Fruit fly (Drosophila melanogaster) whole organism, wandering third instar larva: ENCODE data around the gene CG12448.

Experiments
- CrebA ChIP-seq: fragments of 200-800 bp; sonication (Bioruptor generic); optimal IDR thresholded peaks from 2 replicates; lab custom pipeline; 2016; ENCODE audit warnings: missing biosample characterization, mild to moderate bottlenecking, missing genetic modification characterization, borderline replicate concordance
- psq ChIP-seq: fragments of 200-800 bp; sonication (Bioruptor generic); optimal IDR thresholded peaks from 3 replicates; lab custom pipeline; 2017; ENCODE audit warnings: missing biosample characterization, mild to moderate bottlenecking, missing genetic modification characterization, moderate library complexity
- usp ChIP-seq: fragments of >200 bp; optimal IDR thresholded peaks from 2 replicates; lab custom pipeline; 2017; ENCODE audit warnings: missing biosample characterization, missing genetic modification characterization

DNA sequence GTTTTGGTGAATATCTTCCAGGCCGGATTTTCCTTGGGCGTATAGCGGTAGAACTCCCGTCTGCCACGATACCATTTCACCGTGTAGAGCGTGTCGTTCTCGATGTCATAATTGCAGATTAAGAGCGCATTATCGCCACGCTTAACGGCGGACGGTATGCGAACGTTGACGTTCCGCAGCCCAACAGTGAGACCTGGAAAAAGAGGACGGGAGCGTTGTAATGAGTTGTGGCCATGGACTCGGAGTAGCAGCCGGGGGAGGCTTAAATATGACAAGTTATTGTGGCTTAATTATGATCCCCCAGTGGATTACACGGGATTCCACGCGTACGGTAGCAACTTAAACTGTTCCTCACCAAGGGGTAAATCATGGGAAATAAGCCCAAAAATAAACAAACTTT, 33.2 kb upstream of the CG12448 start:
- TF ChIP-seq psq (GFP tag; lab: Kevin White, UChicago) (no peak), usp (no peak), CrebA (no peak)
